Fruit fly (Drosophila melanogaster) whole organism, embryonic: ENCODE results near the gene Cpsf100.
A peak's percentile ranks its signal among the peaks of the same experiment; 100 is the strongest.

Experiments
- Bdp1 ChIP-seq: fragments of 200-800 bp; sonication (Bioruptor generic); optimal IDR thresholded peaks from 3 replicates; lab custom pipeline; 2016; ENCODE audit warnings: missing biosample characterization, missing genetic modification characterization
- CG10462 ChIP-seq: fragments of 200-800 bp; sonication (Bioruptor generic); optimal IDR thresholded peaks from 2 replicates; lab custom pipeline; 2016; ENCODE audit warnings: missing biosample characterization, missing genetic modification characterization
- CG10979 ChIP-seq: fragments of 200-800 bp; sonication (Bioruptor generic); optimal IDR thresholded peaks from 2 replicates; lab custom pipeline; 2018; ENCODE audit warnings: missing biosample characterization, mild to moderate bottlenecking, missing genetic modification characterization, moderate library complexity
- CG11696 ChIP-seq: fragments of 200-800 bp; sonication (Bioruptor generic); IDR thresholded peaks from 2 replicates; pipeline ENCODE4 v1.3.6; 2022; ENCODE audit warnings: missing biosample characterization, missing genetic modification characterization
- CG12219 ChIP-seq: fragments of 200-800 bp; sonication (Bioruptor generic); optimal IDR thresholded peaks from 3 replicates; lab custom pipeline; 2018; ENCODE audit warnings: missing biosample characterization, mild to moderate bottlenecking, missing genetic modification characterization
- CG12769 ChIP-seq: fragments of 200-800 bp; sonication (Bioruptor generic); optimal IDR thresholded peaks from 2 replicates; lab custom pipeline; 2019; ENCODE audit warnings: missing biosample characterization, mild to moderate bottlenecking, missing genetic modification characterization, moderate library complexity
- CG13123 ChIP-seq: fragments of 200-800 bp; sonication (Bioruptor generic); optimal IDR thresholded peaks from 2 replicates; lab custom pipeline; 2016; ENCODE audit warnings: missing biosample characterization, missing genetic modification characterization
- CG13424 ChIP-seq: fragments of 200-800 bp; sonication (Bioruptor generic); optimal IDR thresholded peaks from 2 replicates; lab custom pipeline; 2019; ENCODE audit warnings: missing biosample characterization, mild to moderate bottlenecking, missing genetic modification characterization, moderate library complexity
- CG14441 ChIP-seq: fragments of 200-800 bp; sonication (Bioruptor generic); IDR thresholded peaks from 2 replicates; pipeline ENCODE4 v1.3.6; 2022; ENCODE audit warnings: missing biosample characterization, missing genetic modification characterization
- CG15479 ChIP-seq: fragments of 200-800 bp; sonication (Bioruptor generic); optimal IDR thresholded peaks from 3 replicates; lab custom pipeline; 2019; ENCODE audit warnings: missing biosample characterization, mild to moderate bottlenecking, missing genetic modification characterization, moderate library complexity
- CG15514 ChIP-seq: fragments of 200-800 bp; sonication (Bioruptor generic); optimal IDR thresholded peaks from 3 replicates; lab custom pipeline; 2017; ENCODE audit warnings: missing biosample characterization, missing genetic modification characterization, mild to moderate bottlenecking, moderate library complexity, missing genetic modification reagents
- CG17186 ChIP-seq: fragments of 200-800 bp; sonication (Bioruptor generic); optimal IDR thresholded peaks from 3 replicates; lab custom pipeline; 2017; ENCODE audit warnings: missing biosample characterization, missing genetic modification reagents, missing genetic modification characterization
- CG2116 ChIP-seq: fragments of 200-800 bp; sonication (Bioruptor generic); optimal IDR thresholded peaks from 3 replicates; lab custom pipeline; 2018; ENCODE audit warnings: missing biosample characterization, mild to moderate bottlenecking, missing genetic modification characterization
- CG2678 ChIP-seq: fragments of 200-800 bp; sonication (Bioruptor generic); optimal IDR thresholded peaks from 3 replicates; lab custom pipeline; 2019; ENCODE audit warnings: missing biosample characterization, mild to moderate bottlenecking, missing genetic modification characterization, moderate library complexity
- CG31224 ChIP-seq: fragments of 200-800 bp; sonication (Bioruptor generic); IDR thresholded peaks from 2 replicates; pipeline ENCODE4 v1.3.6; 2022; ENCODE audit warnings: missing biosample characterization, missing genetic modification characterization
- CG31365 ChIP-seq: fragments of 200-800 bp; sonication (Bioruptor generic); optimal IDR thresholded peaks from 2 replicates; lab custom pipeline; 2018; ENCODE audit warnings: missing biosample characterization, mild to moderate bottlenecking, missing genetic modification characterization
- CG34224 ChIP-seq: fragments of 200-800 bp; sonication (Bioruptor generic); IDR thresholded peaks from 3 replicates; pipeline ENCODE4 v1.3.6; 2022; ENCODE audit warnings: missing biosample characterization, missing genetic modification characterization; ENCODE audit not compliant: partially characterized antibody
- CG4328 ChIP-seq: fragments of 200-800 bp; sonication (Bioruptor generic); optimal IDR thresholded peaks from 3 replicates; lab custom pipeline; 2017; ENCODE audit warnings: missing biosample characterization, missing genetic modification reagents, missing genetic modification characterization
- CG5245 ChIP-seq: fragments of 200-800 bp; sonication (Bioruptor generic); optimal IDR thresholded peaks from 3 replicates; lab custom pipeline; 2016; ENCODE audit warnings: missing biosample characterization, missing genetic modification characterization
- CG5953 ChIP-seq: fragments of 200-800 bp; sonication (Bioruptor generic); IDR thresholded peaks from 2 replicates; pipeline ENCODE4 v1.3.6; 2022; ENCODE audit warnings: missing biosample characterization, missing genetic modification characterization
- CG6689 ChIP-seq: fragments of 200-800 bp; sonication (Bioruptor generic); IDR thresholded peaks from 2 replicates; pipeline ENCODE4 v1.3.6; 2022; ENCODE audit warnings: missing biosample characterization, missing genetic modification characterization
- CG7556 ChIP-seq: fragments of 200-800 bp; sonication (Bioruptor generic); optimal IDR thresholded peaks from 2 replicates; lab custom pipeline; 2017; ENCODE audit warnings: missing biosample characterization, mild to moderate bottlenecking, missing genetic modification characterization
- CG8281 ChIP-seq: fragments of 200-800 bp; sonication (Bioruptor generic); optimal IDR thresholded peaks from 2 replicates; lab custom pipeline; 2018; ENCODE audit warnings: missing biosample characterization, mild to moderate bottlenecking, missing genetic modification characterization, moderate library complexity
- CG8290 ChIP-seq, 3 experiments: fragments of 200-800 bp; sonication (Bioruptor generic); optimal IDR thresholded peaks; 2 replicates each; lab custom pipeline; 2016 to 2019; ENCODE audit warnings: missing biosample characterization in 3 of 3, missing genetic modification characterization in 3 of 3, mild to moderate bottlenecking in 2 of 3, moderate library complexity in 1 of 3
- CG9876 ChIP-seq: fragments of 200-800 bp; sonication (Bioruptor generic); optimal IDR thresholded peaks from 2 replicates; lab custom pipeline; 2016; ENCODE audit warnings: missing biosample characterization, missing genetic modification characterization
- CkIIα-i1 ChIP-seq: fragments of 200-800 bp; sonication (Bioruptor generic); IDR thresholded peaks from 2 replicates; pipeline ENCODE4 v1.3.6; 2022; ENCODE audit warnings: missing biosample characterization, missing genetic modification characterization
- HHEX ChIP-seq: fragments of 200-800 bp; sonication (Bioruptor generic); optimal IDR thresholded peaks from 3 replicates; lab custom pipeline; 2017; ENCODE audit warnings: missing biosample characterization, mild to moderate bottlenecking, missing genetic modification characterization, missing genetic modification reagents
- Hand ChIP-seq: fragments of 200-800 bp; sonication (Bioruptor generic); optimal IDR thresholded peaks from 2 replicates; lab custom pipeline; 2017; ENCODE audit warnings: mild to moderate bottlenecking, missing biosample characterization, missing genetic modification reagents, missing genetic modification characterization
- Hr51 ChIP-seq, 2 experiments: fragments of 200-800 bp; sonication (Bioruptor generic); optimal IDR thresholded peaks; 2 replicates in 1 of 2; 3 replicates in 1 of 2; lab custom pipeline; 2016 to 2018; ENCODE audit warnings: missing biosample characterization in 2 of 2, missing genetic modification characterization in 2 of 2, mild to moderate bottlenecking in 1 of 2, moderate library complexity in 1 of 2
- Hr78 ChIP-seq, 2 experiments: fragments of 200-800 bp in 1 of 2; fragments of >200 bp in 1 of 2; sonication (Bioruptor generic) in 1 of 2; optimal IDR thresholded peaks; 2 replicates each; lab custom pipeline; 2017 to 2019; ENCODE audit warnings: missing biosample characterization in 2 of 2, missing genetic modification characterization in 2 of 2, mild to moderate bottlenecking in 1 of 2, moderate library complexity in 1 of 2
- MTF-1 ChIP-seq: fragments of 200-800 bp; sonication (Bioruptor generic); optimal IDR thresholded peaks from 2 replicates; lab custom pipeline; 2018; ENCODE audit warnings: missing biosample characterization, mild to moderate bottlenecking, missing genetic modification characterization, borderline replicate concordance
- Med ChIP-seq: fragments of 200-800 bp; sonication (Bioruptor generic); peaks from one replicate; lab custom pipeline; 2016; ENCODE audit warnings: missing biosample characterization, missing genetic modification characterization, mild to moderate bottlenecking, inconsistent platforms, moderate library complexity
- Meics ChIP-seq: fragments of 200-800 bp; sonication (Bioruptor generic); optimal IDR thresholded peaks from 2 replicates; lab custom pipeline; 2017; ENCODE audit warnings: missing biosample characterization, mild to moderate bottlenecking, missing genetic modification characterization
- Nf-YC ChIP-seq: fragments of 200-800 bp; optimal IDR thresholded peaks from 3 replicates; lab custom pipeline; 2019; ENCODE audit warnings: missing biosample characterization, mild to moderate bottlenecking, missing genetic modification characterization, moderate library complexity
- ara ChIP-seq: fragments of 200-800 bp; sonication (Bioruptor generic); IDR thresholded peaks from 2 replicates; pipeline ENCODE4 v1.3.6; 2022; ENCODE audit warnings: missing biosample characterization, missing genetic modification characterization
- bowl ChIP-seq: fragments of 200-800 bp; sonication (Bioruptor generic); IDR thresholded peaks from 2 replicates; pipeline ENCODE4 v1.3.6; 2022; ENCODE audit warnings: missing biosample characterization, missing genetic modification characterization
- btn ChIP-seq: fragments of 200-800 bp; sonication (Bioruptor generic); optimal IDR thresholded peaks from 2 replicates; lab custom pipeline; 2016; ENCODE audit warnings: missing biosample characterization, missing genetic modification characterization
- dan ChIP-seq: fragments of 200-800 bp; sonication (Bioruptor generic); IDR thresholded peaks from 2 replicates; pipeline ENCODE4 v1.3.6; 2022; ENCODE audit warnings: missing biosample characterization, missing genetic modification characterization
- ftz-f1 ChIP-seq: fragments of 200-800 bp; sonication (Bioruptor generic); optimal IDR thresholded peaks from 2 replicates; lab custom pipeline; 2016; ENCODE audit warnings: missing biosample characterization, missing genetic modification characterization
- kah ChIP-seq: fragments of 200-800 bp; sonication (Bioruptor generic); optimal IDR thresholded peaks from 2 replicates; lab custom pipeline; 2018; ENCODE audit warnings: missing biosample characterization, mild to moderate bottlenecking, missing genetic modification characterization
- mirr ChIP-seq: fragments of 200-800 bp; sonication (Bioruptor generic); optimal IDR thresholded peaks from 3 replicates; lab custom pipeline; 2018; ENCODE audit warnings: missing biosample characterization, mild to moderate bottlenecking, missing genetic modification characterization
- oc ChIP-seq: fragments of 200-800 bp; sonication (Bioruptor generic); optimal IDR thresholded peaks from 2 replicates; lab custom pipeline; 2018; ENCODE audit warnings: missing biosample characterization, mild to moderate bottlenecking, missing genetic modification characterization, moderate library complexity
- pan ChIP-seq, 4 experiments: fragments of >200 bp in 3 of 4; fragments of 200-800 bp in 1 of 4; sonication (Bioruptor generic) in 1 of 4; optimal IDR thresholded peaks in 3 of 4; IDR thresholded peaks in 1 of 4; 2 replicates each; pipeline versions ENCODE4 v1.3.6 to Lab custom; 2017 to 2022; ENCODE audit warnings: missing biosample characterization in 2 of 4, missing genetic modification characterization in 2 of 4, mixed read lengths in 1 of 4
- rib ChIP-seq: fragments of 200-800 bp; sonication (Bioruptor generic); IDR thresholded peaks from 2 replicates; pipeline ENCODE4 v1.3.6; 2022; ENCODE audit warnings: missing biosample characterization, missing genetic modification characterization
- seq ChIP-seq: fragments of 200-800 bp; sonication (Bioruptor generic); IDR thresholded peaks from 2 replicates; pipeline ENCODE4 v1.3.6; 2022; ENCODE audit warnings: missing biosample characterization, missing genetic modification characterization
- sisA ChIP-seq: fragments of 200-800 bp; sonication (Bioruptor generic); IDR thresholded peaks from 2 replicates; pipeline ENCODE4 v1.3.6; 2022; ENCODE audit warnings: missing biosample characterization, missing genetic modification characterization
- wor ChIP-seq: fragments of 200-800 bp; sonication (Bioruptor generic); IDR thresholded peaks from 2 replicates; pipeline ENCODE4 v1.3.6; 2022; ENCODE audit warnings: missing biosample characterization, missing genetic modification characterization
- z ChIP-seq: fragments of 200-800 bp; sonication (Bioruptor generic); IDR thresholded peaks from 3 replicates; pipeline ENCODE4 v1.3.6; 2022; ENCODE audit warnings: missing biosample characterization, missing genetic modification characterization
- zen2 ChIP-seq: fragments of 200-800 bp; sonication (Bioruptor generic); IDR thresholded peaks from 3 replicates; pipeline ENCODE4 v1.3.6; 2022; ENCODE audit warnings: missing biosample characterization, missing genetic modification characterization; ENCODE audit not compliant: partially characterized antibody

Gene Cpsf100

dm6 chr3R:29077572-29077971 lies 43.2 kb downstream of the Cpsf100 start:
- TF ChIP-seq CG13123 (GFP tag; lab: Kevin White, UChicago): no peak
- no peak for TF ChIP-seq CG34224 (GFP tag; lab: Robert Waterston, UW)
- TF ChIP-seq CG9876 (GFP tag; lab: Kevin White, UChicago): peak; percentile 2
- peak; percentile 34 for TF ChIP-seq CG12769 (tag; lab: Kevin White, UChicago)
- no peak for TF ChIP-seq CG10979 (tag; lab: Kevin White, UChicago)
- TF ChIP-seq oc: no peak
- no peak for TF ChIP-seq CG12219 (GFP tag; lab: Kevin White, UChicago)
- no peak for TF ChIP-seq HHEX
- TF ChIP-seq CG17186 (GFP tag; lab: Kevin White, UChicago): no peak
- 0 out of 2 replicates have a peak, but pooled peaks have one; percentile 30 for TF ChIP-seq CG5953 (GFP tag; lab: Robert Waterston, UW)
- no peak for TF ChIP-seq CG15514 (GFP tag; lab: Kevin White, UChicago)
- TF ChIP-seq Bdp1: no peak
- no peak for TF ChIP-seq z (GFP tag; lab: Robert Waterston, UW)
- TF ChIP-seq ftz-f1 (GFP tag; lab: Kevin White, UChicago): no peak
- TF ChIP-seq CG7556 (GFP tag; lab: Kevin White, UChicago): no peak
- TF ChIP-seq kah (GFP tag; lab: Kevin White, UChicago): no peak
- no peak for TF ChIP-seq sisA (GFP tag; lab: Robert Waterston, UW)
- TF ChIP-seq CG15479: peak; percentile 12
- TF ChIP-seq rib (GFP tag; lab: Robert Waterston, UW): 0 out of 2 replicates have a peak, but pooled peaks have one; percentile 12
- TF ChIP-seq CG4328 (GFP tag; lab: Kevin White, UChicago): no peak
- no peak for TF ChIP-seq Hand (GFP tag; lab: Kevin White, UChicago)
- no peak for TF ChIP-seq CG2116 (GFP tag; lab: Kevin White, UChicago)
- TF ChIP-seq ara (GFP tag; lab: Robert Waterston, UW): peak; percentile 17; the same call in 1 of the 2 replicates
- TF ChIP-seq CG10462 (GFP tag; lab: Kevin White, UChicago): no peak
- TF ChIP-seq mirr: no peak
- peak; percentile 52 for TF ChIP-seq seq (GFP tag; lab: Robert Waterston, UW)
- no peak for TF ChIP-seq zen2 (GFP tag; lab: Robert Waterston, UW)
- TF ChIP-seq Med (GFP tag; lab: Kevin White, UChicago): peak; percentile 46
- TF ChIP-seq CG8290 (GFP tag; optimal IDR thresholded peaks at IDR 0.05; lab: Kevin White, UChicago): no peak
- TF ChIP-seq CG8290 (tag; optimal IDR thresholded peaks at IDR 0.05; lab: Kevin White, UChicago): peak in 1 of 2 experiments; percentile 36
- 0 out of 2 replicates have a peak, but pooled peaks have one; percentile 17 for TF ChIP-seq CG11696
- TF ChIP-seq CG13424 (tag; lab: Kevin White, UChicago): no peak
- no peak for TF ChIP-seq CG31365 (tag; lab: Kevin White, UChicago)
- TF ChIP-seq dan (GFP tag; lab: Robert Waterston, UW): no peak
- TF ChIP-seq CG31224 (GFP tag; lab: Robert Waterston, UW): no peak
- TF ChIP-seq CG6689 (GFP tag; lab: Robert Waterston, UW): no peak
- TF ChIP-seq Meics (GFP tag; lab: Kevin White, UChicago): peak; percentile 26
- TF ChIP-seq bowl (GFP tag; lab: Robert Waterston, UW): no peak
- TF ChIP-seq CG5245 (GFP tag; lab: Kevin White, UChicago): no peak
- no peak for TF ChIP-seq CG8281 (tag; lab: Kevin White, UChicago)
- TF ChIP-seq Hr51 (GFP tag; optimal IDR thresholded peaks at IDR 0.05; lab: Kevin White, UChicago): no peak
- no peak for TF ChIP-seq pan (optimal IDR thresholded peaks at IDR 0.05; lab: Kevin White, UChicago)
- peak in 1 of 2 experiments; percentile 6 for TF ChIP-seq pan (GFP tag; optimal IDR thresholded peaks at IDR 0.05 in 1 of 2, IDR thresholded peaks at IDR 0.05 in 1 of 2)
- TF ChIP-seq CG14441 (GFP tag; lab: Robert Waterston, UW): no peak
- no peak for TF ChIP-seq wor (GFP tag; lab: Robert Waterston, UW)
- no peak for TF ChIP-seq MTF-1 (GFP tag; lab: Kevin White, UChicago)
- TF ChIP-seq CkIIα-i1 (GFP tag; lab: Robert Waterston, UW): no peak
- no peak for TF ChIP-seq Nf-YC
- no peak for TF ChIP-seq Hr78 (GFP tag; optimal IDR thresholded peaks at IDR 0.05; lab: Kevin White, UChicago)
- TF ChIP-seq btn (GFP tag; lab: Kevin White, UChicago): no peak
- peak; percentile 22 for TF ChIP-seq CG2678 (tag; lab: Kevin White, UChicago)
